Worm (Caenorhabditis elegans): ENCODE results near the gene Y49F6C.7.

DNA sequence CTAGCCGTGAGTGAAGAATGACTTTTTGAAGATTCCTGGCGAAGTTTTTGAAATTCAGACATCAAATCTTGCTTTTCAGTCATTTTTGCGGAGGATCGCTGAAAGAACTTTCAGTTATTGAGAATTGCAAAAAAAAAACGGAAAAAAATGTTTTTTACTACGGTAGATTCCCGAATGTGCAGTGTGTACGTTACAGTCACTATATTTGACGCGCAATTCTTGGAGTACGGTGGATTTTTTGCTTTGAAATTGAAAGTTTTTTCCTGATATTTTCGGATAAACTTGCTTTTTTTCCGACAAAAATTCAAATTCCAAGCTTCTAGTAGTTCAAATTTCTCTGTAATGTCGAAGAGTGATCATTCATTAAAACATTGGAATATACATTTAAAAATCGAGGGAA lies 26.0 kb downstream of the Y49F6C.7 start, which contains the start of gene F14D2.11:
- TF ChIP-seq unc-62 (GFP tag; optimal IDR thresholded peaks at IDR 0.05 in 1 of 2) (no peak), unc-62 (tag; optimal IDR thresholded peaks at IDR 0.05) (no peak), ama-1 (optimal IDR thresholded peaks at IDR 0.05) (no peak), nhr-102 (tag; optimal IDR thresholded peaks at IDR 0.05) (no peak), lim-7 (GFP tag; IDR thresholded peaks at IDR 0.05) (no peak), ceh-82 (tag; optimal IDR thresholded peaks at IDR 0.05) (no peak), Y105C5A.15 (GFP tag; IDR thresholded peaks at IDR 0.05) (no peak), tag-97 (GFP tag; IDR thresholded peaks at IDR 0.05) (no peak), egl-43 (GFP tag; IDR thresholded peaks at IDR 0.05) (no peak), ces-1 (GFP tag; optimal IDR thresholded peaks at IDR 0.05) (no peak), nhr-42 (GFP tag; IDR thresholded peaks at IDR 0.05) (no peak), skn-1 (tag; optimal IDR thresholded peaks at IDR 0.05) (no peak)
